Fruit fly (Drosophila melanogaster): Measurements from ENCODE around the gene CG10183.

The CG10183 gene

DNA sequence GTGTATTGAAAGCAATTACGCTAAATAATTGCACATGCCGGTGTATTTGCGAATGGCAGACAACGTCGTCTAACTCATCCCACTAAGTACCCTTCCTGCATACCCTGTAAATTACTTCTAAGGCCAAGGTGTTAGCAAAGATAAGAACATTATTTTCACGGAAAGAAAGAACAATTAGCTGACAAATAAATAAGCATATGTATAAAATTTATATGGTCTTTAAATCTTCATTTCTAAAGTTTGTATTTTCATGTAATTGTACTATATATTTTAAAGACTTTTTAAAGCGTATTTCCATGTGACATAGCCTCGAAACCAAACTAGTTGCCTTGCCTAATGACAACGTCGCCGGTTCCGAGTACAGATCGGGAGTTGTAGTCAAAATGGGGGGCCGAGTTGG lies 38.4 kb upstream of the CG10183 start (continued):
- TF ChIP-seq svp (GFP tag) (peak; percentile 4), achi (GFP tag; optimal IDR thresholded peaks at IDR 0.05) (peak; percentile 7), Hr38 (GFP tag; optimal IDR thresholded peaks at IDR 0.05) (no peak), CG15336 (GFP tag; IDR thresholded peaks at IDR 0.05) (peak; percentile 63), Eip75B (GFP tag; optimal IDR thresholded peaks at IDR 0.05) (no peak), CG16779 (tag; optimal IDR thresholded peaks at IDR 0.05) (no peak), CG8632 (GFP tag; optimal IDR thresholded peaks at IDR 0.05) (no peak)

- TF ChIP-seq CG6854 (GFP tag; optimal IDR thresholded peaks at IDR 0.05) (no peak), Sox15 (GFP tag; optimal IDR thresholded peaks at IDR 0.05) (no peak), CG10631 (GFP tag; optimal IDR thresholded peaks at IDR 0.05) (no peak), fd85E (GFP tag; optimal IDR thresholded peaks at IDR 0.05) (no peak), eg (GFP tag; IDR thresholded peaks at IDR 0.05) (no peak), CG3032 (tag; optimal IDR thresholded peaks at IDR 0.05) (no peak), Ets96B (tag; optimal IDR thresholded peaks at IDR 0.05) (no peak), lz (GFP tag; optimal IDR thresholded peaks at IDR 0.05) (no peak), Blimp-1 (GFP tag; optimal IDR thresholded peaks at IDR 0.05) (no peak), CG32006 (GFP tag; optimal IDR thresholded peaks at IDR 0.05) (no peak), svp (GFP tag) (no peak), CG15336 (GFP tag; IDR thresholded peaks at IDR 0.05) (no peak), CG11762 (GFP tag; optimal IDR thresholded peaks at IDR 0.05; ENCODE audit: insufficient read depth) (no peak)
Observed at dm6 chr3R:23634789-23635188, 36.0 kb upstream of the CG10183 start.

DNA sequence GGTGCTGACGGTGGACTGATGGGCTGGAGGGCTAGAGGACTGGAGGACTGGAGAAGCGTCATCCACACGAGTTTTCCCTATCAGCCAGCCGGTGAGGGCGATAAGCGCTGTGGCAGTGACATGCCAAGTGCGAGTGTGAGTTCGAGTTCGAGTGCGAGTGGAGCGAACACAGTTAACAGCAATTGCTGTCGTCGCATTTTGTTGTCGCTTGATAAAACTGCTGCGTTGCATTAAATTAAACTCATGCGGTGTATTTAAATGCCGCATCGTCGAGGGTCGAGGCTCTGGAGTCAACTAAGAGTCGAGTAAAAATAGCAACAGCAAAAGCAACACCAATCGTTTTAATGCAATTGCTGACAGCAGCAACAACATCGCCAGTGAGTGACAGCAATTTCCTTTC lies 30.7 kb upstream of the CG10183 start:
- TF ChIP-seq dsx (GFP tag; optimal IDR thresholded peaks at IDR 0.05; ENCODE audit: poor library complexity, severe bottlenecking) (peak; percentile 6), Eip78C (GFP tag) (peak; percentile 45), fd59A (GFP tag; optimal IDR thresholded peaks at IDR 0.05) (no peak), svp (GFP tag) (peak; percentile 85), CG10669 (GFP tag; optimal IDR thresholded peaks at IDR 0.05) (no peak), vri (GFP tag; optimal IDR thresholded peaks at IDR 0.05) (peak; percentile 35), lz (GFP tag; optimal IDR thresholded peaks at IDR 0.05) (no peak)

DNA sequence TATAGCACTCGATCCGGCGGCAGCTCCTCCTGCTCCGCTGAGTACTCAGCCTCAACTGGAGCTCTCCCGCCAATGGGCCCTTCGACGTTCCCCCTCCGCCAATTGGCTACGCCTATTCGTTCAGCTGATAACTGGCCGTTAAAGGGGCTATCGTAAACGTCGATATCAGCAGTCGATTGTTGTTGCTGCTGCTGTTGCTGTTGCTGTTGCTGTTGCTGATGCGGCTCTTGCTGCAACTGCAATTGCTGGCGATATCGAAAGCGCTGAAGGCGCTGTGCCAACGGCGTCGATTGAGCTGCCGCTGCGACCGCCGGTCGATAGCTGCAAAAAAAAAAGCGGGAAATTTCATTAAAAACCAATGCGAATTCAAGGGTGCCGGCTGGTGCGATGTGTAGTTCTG lies 28.3 kb upstream of the CG10183 start:
- peak; percentile 56 for TF ChIP-seq svp (GFP tag)
- TF ChIP-seq CG3032 (tag; optimal IDR thresholded peaks at IDR 0.05) = no peak
- no peak for TF ChIP-seq CG32006 (GFP tag; optimal IDR thresholded peaks at IDR 0.05)

- TF ChIP-seq CG11762 (GFP tag; optimal IDR thresholded peaks at IDR 0.05; ENCODE audit: insufficient read depth) (no peak), CG10631 (GFP tag; optimal IDR thresholded peaks at IDR 0.05) (no peak), net (GFP tag; optimal IDR thresholded peaks at IDR 0.05) (no peak), Met (GFP tag; optimal IDR thresholded peaks at IDR 0.05) (no peak), Eip78C (GFP tag) (no peak), CG8119 (GFP tag; IDR thresholded peaks at IDR 0.05) (no peak), CG6854 (GFP tag; optimal IDR thresholded peaks at IDR 0.05) (no peak), dsx (GFP tag; optimal IDR thresholded peaks at IDR 0.05; ENCODE audit: poor library complexity, severe bottlenecking) (no peak), OdsH (GFP tag; optimal IDR thresholded peaks at IDR 0.05) (no peak), esn (GFP tag; optimal IDR thresholded peaks at IDR 0.05) (no peak), ss (GFP tag; optimal IDR thresholded peaks at IDR 0.05) (no peak), Hr38 (GFP tag; optimal IDR thresholded peaks at IDR 0.05) (no peak), fd85E (GFP tag; optimal IDR thresholded peaks at IDR 0.05) (no peak), CG34406 (GFP tag; optimal IDR thresholded peaks at IDR 0.05) (no peak), CG16779 (tag; optimal IDR thresholded peaks at IDR 0.05) (no peak), cyc (GFP tag; optimal IDR thresholded peaks at IDR 0.05) (no peak), eg (GFP tag; IDR thresholded peaks at IDR 0.05) (no peak), Lpt (GFP tag; optimal IDR thresholded peaks at IDR 0.05) (no peak), CG8632 (GFP tag; optimal IDR thresholded peaks at IDR 0.05) (no peak), CG8319 (GFP tag; optimal IDR thresholded peaks at IDR 0.05) (no peak)
Observed at dm6 chr3R:23622961-23623360, 24.1 kb upstream of the CG10183 start.
